Worm (Caenorhabditis elegans) whole organism, mixed stage, embryonic: ENCODE data around the gene srh-87.

Experiments used
- ceh-39 ChIP-seq: fragments of 150-350 bp; optimal IDR thresholded peaks from 2 replicates; lab custom pipeline; 2014; ENCODE audit warnings: missing biosample characterization, missing genetic modification characterization
- lsy-2 ChIP-seq: fragments of 150-350 bp; optimal IDR thresholded peaks from 2 replicates; lab custom pipeline; 2014; ENCODE audit warnings: missing biosample characterization, missing genetic modification characterization
- nhr-237 ChIP-seq: fragments of 150-350 bp; optimal IDR thresholded peaks from 2 replicates; lab custom pipeline; 2014; ENCODE audit warnings: missing biosample characterization, missing genetic modification characterization
- nhr-28 ChIP-seq: fragments of 150-350 bp; optimal IDR thresholded peaks from 2 replicates; lab custom pipeline; 2014; ENCODE audit warnings: missing biosample characterization, missing genetic modification characterization
- sem-2 ChIP-seq: fragments of 200-800 bp; sonication (Bioruptor generic); optimal IDR thresholded peaks from 2 replicates; lab custom pipeline; 2018; ENCODE audit warnings: mild to moderate bottlenecking, missing genetic modification characterization, missing compliant biosample characterization
- snpc-4 ChIP-seq: fragments of 150-350 bp; optimal IDR thresholded peaks from 2 replicates; lab custom pipeline; 2014; ENCODE audit warnings: missing biosample characterization, missing genetic modification characterization

DNA sequence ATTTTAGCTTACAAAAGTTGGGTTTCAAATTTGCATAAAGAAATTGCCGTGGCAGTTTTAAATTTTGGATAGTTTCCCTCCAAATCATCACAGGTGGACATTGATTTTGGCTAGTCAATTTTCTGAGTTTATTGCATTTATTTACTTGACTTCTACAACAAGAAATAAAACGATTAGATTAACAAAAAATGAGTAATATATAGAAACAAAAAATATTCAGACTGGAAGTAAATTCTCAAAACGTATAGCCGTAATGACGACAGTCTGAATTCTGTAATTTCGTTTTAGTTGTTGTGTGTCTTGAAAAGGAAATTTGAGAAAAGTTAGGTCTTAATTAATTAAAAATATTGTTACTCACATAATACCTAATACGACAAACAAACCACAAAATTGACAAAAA is 7.0 kb downstream of the srh-87 start, which contains the start of gene srw-141:
- TF ChIP-seq ceh-39 (no peak), lsy-2 (tag; lab: Kevin White, UChicago) (no peak), nhr-237 (no peak), sem-2 (no peak), snpc-4 (tag; lab: Kevin White, UChicago) (no peak), nhr-28 (no peak)
